Fruit fly (Drosophila melanogaster) S2 (cell line): Measurements from ENCODE around the gene CG9673.

Experiments
- CG8478 ChIP-seq: fragments of >200 bp; optimal IDR thresholded peaks from 2 replicates; lab custom pipeline; 2018
- CTCF ChIP-seq, 2 experiments: fragments of >200 bp; optimal IDR thresholded peaks; 2 replicates each; lab custom pipeline; 2018

- TF ChIP-seq CTCF (optimal IDR thresholded peaks at IDR 0.05; lab: Kevin White, UChicago) (no peak), CG8478 (lab: Kevin White, UChicago) (no peak)
Observed at dm6 chrX:16721168-16721567, 17.5 kb upstream of the CG9673 start, which contains the start of the genes CG32572 and CG34325.
